Fruit fly (Drosophila melanogaster): ENCODE results near the gene CG14710.

Gene CG14710

dm6 chr3R:11650105-11651039, 30.5 kb downstream of the CG14710 start, which contains the start of the genes Csk and Elp1 (continued):
- TF ChIP-seq kni (GFP tag; optimal IDR thresholded peaks at IDR 0.05) (peak; percentile 39), crol (GFP tag; IDR thresholded peaks at IDR 0.05) (no peak), pum (GFP tag; optimal IDR thresholded peaks at IDR 0.05) (peak; percentile 12), CG1529 (GFP tag; optimal IDR thresholded peaks at IDR 0.05) (no peak), Lim3 (GFP tag; IDR thresholded peaks at IDR 0.05) (no peak), Dip2 (GFP tag; IDR thresholded peaks at IDR 0.05) (no peak), sens-2 (GFP tag; IDR thresholded peaks at IDR 0.05) (no peak), Poxn (GFP tag; IDR thresholded peaks at IDR 0.05) (no peak), z (GFP tag; IDR thresholded peaks at IDR 0.05) (no peak), CG11723 (GFP tag; optimal IDR thresholded peaks at IDR 0.05) (peak; percentile 21), CG7786 (GFP tag; optimal IDR thresholded peaks at IDR 0.05) (no peak), HLHmδ (GFP tag; optimal IDR thresholded peaks at IDR 0.05) (peak; percentile 11), sc (optimal IDR thresholded peaks at IDR 0.05) (no peak), sc (GFP tag; optimal IDR thresholded peaks at IDR 0.05) (no peak), gce (GFP tag; IDR thresholded peaks at IDR 0.05) (no peak), gsb-n (tag; optimal IDR thresholded peaks at IDR 0.05) (peak; percentile 43), Pdp1 (GFP tag; optimal IDR thresholded peaks at IDR 0.05) (peak; percentile 39 to 52), CG18764 (GFP tag; optimal IDR thresholded peaks at IDR 0.05) (peak; percentile 38), sima (GFP tag; optimal IDR thresholded peaks at IDR 0.05) (no peak), CG15269 (tag; optimal IDR thresholded peaks at IDR 0.05) (peak; percentile 44), unc-4 (GFP tag; IDR thresholded peaks at IDR 0.05; ENCODE audit: partially characterized antibody) (0 out of 2 replicates have a peak, but pooled peaks have one; percentile 13), CG13123 (GFP tag; optimal IDR thresholded peaks at IDR 0.05) (peak; percentile 62), CG16863 (GFP tag; optimal IDR thresholded peaks at IDR 0.05) (no peak), grn (GFP tag; optimal IDR thresholded peaks at IDR 0.05) (peak; percentile 62), Hand (GFP tag; optimal IDR thresholded peaks at IDR 0.05) (no peak), wdn (GFP tag; IDR thresholded peaks at IDR 0.05) (no peak), CG8388 (GFP tag; optimal IDR thresholded peaks at IDR 0.05) (peak; percentile 30), CG33213 (GFP tag; optimal IDR thresholded peaks at IDR 0.05) (peak; percentile 40), CG11696 (GFP tag; IDR thresholded peaks at IDR 0.05) (no peak), NC2α (GFP tag; optimal IDR thresholded peaks at IDR 0.05) (no peak), Deaf1 (tag; optimal IDR thresholded peaks at IDR 0.05) (peak; percentile 16), CG7987 (GFP tag; optimal IDR thresholded peaks at IDR 0.05) (no peak), Gug (GFP tag; IDR thresholded peaks at IDR 0.05) (0 out of 4 replicates have a peak, but pooled peaks have one; percentile 27), D (optimal IDR thresholded peaks at IDR 0.05) (no peak), D (GFP tag; optimal IDR thresholded peaks at IDR 0.05) (no peak), CG10462 (GFP tag; optimal IDR thresholded peaks at IDR 0.05) (no peak), CG31441 (GFP tag; IDR thresholded peaks at IDR 0.05) (peak; percentile 66; the same call in 1 of the 2 replicates)

dm6 chr3R:11655873-11656374, 36.0 kb downstream of the CG14710 start, which contains the start of gene CG42327:
Gene CG42327 (plus strand): TSS chr3R:11656149.
- TF ChIP-seq Hr39 (optimal IDR thresholded peaks at IDR 0.05) (no peak), CG32767 (GFP tag; IDR thresholded peaks at IDR 0.05) (peak; percentile 94), Antp (GFP tag; optimal IDR thresholded peaks at IDR 0.05) (peak; percentile 82), bbx (GFP tag; IDR thresholded peaks at IDR 0.05; ENCODE audit: partially characterized antibody) (peak; percentile 45), crp (GFP tag; optimal IDR thresholded peaks at IDR 0.05) (peak in 1 of 2 experiments; percentile 59), CG4404 (GFP tag; IDR thresholded peaks at IDR 0.05) (peak; percentile 88), CG2116 (GFP tag; optimal IDR thresholded peaks at IDR 0.05) (peak; percentile 82), grn (GFP tag; optimal IDR thresholded peaks at IDR 0.05) (no peak), zfh2 (GFP tag; optimal IDR thresholded peaks at IDR 0.05) (peak; percentile 20), Eip74EF (GFP tag; optimal IDR thresholded peaks at IDR 0.05) (peak in 1 of 2 experiments; percentile 88), CG6791 (GFP tag; IDR thresholded peaks at IDR 0.05; ENCODE audit: partially characterized antibody) (peak; percentile 48; the same call in 1 of the 3 replicates), Oaz (GFP tag; IDR thresholded peaks at IDR 0.05) (peak; percentile 86), CG4707 (GFP tag; optimal IDR thresholded peaks at IDR 0.05) (peak; percentile 100), sob (GFP tag; IDR thresholded peaks at IDR 0.05) (peak; percentile 93), vfl (GFP tag; optimal IDR thresholded peaks at IDR 0.05) (peak; percentile 73)
